Worm (Caenorhabditis elegans) whole organism, late embryonic: ENCODE measurements around the gene rbbp-5.

ENCODE experiments used
- ceh-2 ChIP-seq: sonication (generic microtip); optimal IDR thresholded peaks from 2 replicates; lab custom pipeline; 2016; ENCODE audit warnings: missing genotype, missing genetic modification characterization, missing compliant biosample characterization
- ceh-30 ChIP-seq: fragments of 150-350 bp; optimal IDR thresholded peaks from 2 replicates; lab custom pipeline; 2014; ENCODE audit warnings: missing biosample characterization, missing genetic modification characterization
- lim-6 ChIP-seq: sonication (generic microtip); optimal IDR thresholded peaks from 2 replicates; lab custom pipeline; 2016; ENCODE audit warnings: missing genetic modification characterization, missing compliant biosample characterization
- pag-3 ChIP-seq: sonication (generic microtip); optimal IDR thresholded peaks from 2 replicates; lab custom pipeline; 2016; ENCODE audit warnings: missing compliant biosample characterization, missing genetic modification characterization, borderline replicate concordance

DNA sequence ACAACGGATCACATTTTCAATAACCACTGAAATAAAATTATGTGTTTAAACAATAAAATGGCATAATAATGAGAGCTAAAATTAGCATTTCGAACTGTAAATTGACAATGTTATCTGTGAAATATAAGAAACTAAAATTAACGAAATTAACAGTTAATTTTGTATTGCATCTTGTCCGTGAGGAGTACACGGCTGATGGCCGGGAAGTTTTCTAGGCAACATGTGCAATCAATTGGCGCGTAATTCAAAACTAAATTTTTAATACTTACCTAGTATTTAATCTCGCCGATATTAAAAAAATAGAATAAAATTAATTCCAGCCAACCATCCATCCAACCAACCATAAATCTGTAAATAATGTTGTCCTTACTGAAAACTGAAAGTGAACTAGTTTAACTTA lies 36.1 kb upstream of the rbbp-5 start:
- TF ChIP-seq ceh-30 (no peak), lim-6 (tag; lab: Kevin White, UChicago) (peak; percentile 38), pag-3 (tag; lab: Kevin White, UChicago) (no peak), ceh-2 (tag; lab: Kevin White, UChicago) (peak; percentile 90)
